Worm (Caenorhabditis elegans): Measurements from ENCODE around the gene B0361.11.

The B0361.11 gene

DNA sequence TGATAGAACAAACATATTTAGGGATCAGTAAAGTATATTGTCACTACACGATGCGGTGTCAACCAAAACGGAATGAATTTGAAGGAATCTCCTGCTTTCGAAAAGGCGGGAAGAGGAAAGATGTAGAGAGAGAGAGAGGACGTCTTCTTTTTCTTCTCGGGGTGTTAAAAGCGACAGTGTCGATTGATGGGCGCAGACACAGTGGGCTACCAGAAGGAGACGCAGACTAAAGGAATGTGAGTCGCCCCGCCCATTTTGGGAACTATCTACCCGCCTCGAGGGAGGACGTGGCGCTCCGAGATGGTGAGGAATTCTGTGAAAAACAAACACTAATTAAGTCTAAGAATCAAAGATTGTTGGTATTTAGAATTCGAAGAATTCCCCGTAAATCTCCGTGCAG lies 22.1 kb downstream of the B0361.11 start, which contains the start of the genes B0361.14 and B0361.9:
B0361.14 (minus strand) TSS at position 66 of the 400 bp plus-strand sequence.
B0361.9 (minus strand) TSS at position 166 of the 400 bp plus-strand sequence.
- TF ChIP-seq ceh-16 (tag; optimal IDR thresholded peaks at IDR 0.05) (peak; percentile 61), peb-1 (tag; optimal IDR thresholded peaks at IDR 0.05) (no peak), nhr-23 (tag; optimal IDR thresholded peaks at IDR 0.05) (no peak), ceh-82 (tag; optimal IDR thresholded peaks at IDR 0.05) (no peak), sma-9 (GFP tag; optimal IDR thresholded peaks at IDR 0.05) (peak; percentile 37), sma-9 (tag; optimal IDR thresholded peaks at IDR 0.05) (no peak), ZK546.5 (tag; optimal IDR thresholded peaks at IDR 0.05) (no peak), nhr-25 (tag; optimal IDR thresholded peaks at IDR 0.05) (peak; percentile 55), blmp-1 (tag; optimal IDR thresholded peaks at IDR 0.05; ENCODE audit: insufficient read depth) (peak; percentile 45), ama-1 (optimal IDR thresholded peaks at IDR 0.05) (peak; percentile 41), fos-1 (tag; optimal IDR thresholded peaks at IDR 0.05) (peak; percentile 14), mdl-1 (tag; optimal IDR thresholded peaks at IDR 0.05) (peak in 1 of 2 experiments; percentile 17)

DNA sequence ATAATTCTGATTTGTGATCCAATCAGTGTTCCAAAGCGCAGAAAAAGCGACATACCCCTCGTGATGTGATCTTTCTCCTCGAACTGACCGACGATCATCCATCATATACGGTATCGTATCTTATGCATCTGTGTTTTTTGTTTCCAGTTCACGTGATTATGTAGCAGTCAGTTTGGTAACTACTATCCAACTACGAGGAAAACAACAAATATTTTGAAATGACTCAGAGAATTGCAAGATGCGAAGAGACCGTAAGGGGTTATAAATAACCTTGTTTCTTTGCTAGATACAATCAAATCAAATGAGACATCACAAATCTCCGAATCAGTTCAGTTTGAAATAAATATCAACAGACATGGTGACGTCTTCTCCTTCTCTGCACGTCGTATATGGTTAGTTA lies 22.8 kb downstream of the B0361.11 start:
- no peak for TF ChIP-seq alr-1 (tag; optimal IDR thresholded peaks at IDR 0.05)
- TF ChIP-seq Y55F3AM.14 (GFP tag; optimal IDR thresholded peaks at IDR 0.05) = no peak
- TF ChIP-seq nhr-11 (tag; optimal IDR thresholded peaks at IDR 0.05) = no peak
- TF ChIP-seq lin-11 (tag; optimal IDR thresholded peaks at IDR 0.05) = no peak
- TF ChIP-seq nhr-23 (tag; optimal IDR thresholded peaks at IDR 0.05) = peak; percentile 24
- peak; percentile 89 for TF ChIP-seq nhr-25 (tag; optimal IDR thresholded peaks at IDR 0.05)
- TF ChIP-seq mbf-1 (tag; optimal IDR thresholded peaks at IDR 0.05) = no peak
- TF ChIP-seq crh-2 (tag; optimal IDR thresholded peaks at IDR 0.05) = peak; percentile 63
- no peak for TF ChIP-seq lin-13 (GFP tag; optimal IDR thresholded peaks at IDR 0.05)
- TF ChIP-seq unc-62 (GFP tag; optimal IDR thresholded peaks at IDR 0.05) = no peak
- TF ChIP-seq ama-1 (optimal IDR thresholded peaks at IDR 0.05) = no peak
- peak; percentile 21 for TF ChIP-seq fos-1 (tag; optimal IDR thresholded peaks at IDR 0.05)
- no peak for TF ChIP-seq sem-4 (tag; optimal IDR thresholded peaks at IDR 0.05)
- TF ChIP-seq lsy-2 (tag; optimal IDR thresholded peaks at IDR 0.05) = peak in 1 of 2 experiments; percentile 71
- TF ChIP-seq blmp-1 (tag; optimal IDR thresholded peaks at IDR 0.05; ENCODE audit: insufficient read depth) = peak; percentile 72
- TF ChIP-seq lin-39 (tag; optimal IDR thresholded peaks at IDR 0.05) = no peak
- no peak for TF ChIP-seq egl-27 (tag; optimal IDR thresholded peaks at IDR 0.05)
- no peak for TF ChIP-seq C34F6.9 (tag; optimal IDR thresholded peaks at IDR 0.05)
- no peak for TF ChIP-seq aly-2 (tag; optimal IDR thresholded peaks at IDR 0.05)
- no peak for TF ChIP-seq ztf-11 (tag; optimal IDR thresholded peaks at IDR 0.05)
- peak; percentile 98 for TF ChIP-seq sma-3 (GFP tag; optimal IDR thresholded peaks at IDR 0.05)
- peak; percentile 58 for TF ChIP-seq nhr-129 (tag; optimal IDR thresholded peaks at IDR 0.05)
- no peak for TF ChIP-seq skn-1 (tag; optimal IDR thresholded peaks at IDR 0.05)
- TF ChIP-seq nhr-21 (tag; optimal IDR thresholded peaks at IDR 0.05) = peak; percentile 84
- no peak for TF ChIP-seq peb-1 (tag; optimal IDR thresholded peaks at IDR 0.05)
- TF ChIP-seq gmeb-1 (tag; optimal IDR thresholded peaks at IDR 0.05) = no peak
- TF ChIP-seq F13H6.1 (tag; optimal IDR thresholded peaks at IDR 0.05) = no peak
- TF ChIP-seq nhr-6 (tag; optimal IDR thresholded peaks at IDR 0.05) = peak; percentile 51
- no peak for TF ChIP-seq nhr-10 (tag; optimal IDR thresholded peaks at IDR 0.05)
- no peak for TF ChIP-seq R02D3.7 (tag; optimal IDR thresholded peaks at IDR 0.05)
- TF ChIP-seq unc-39 (tag; optimal IDR thresholded peaks at IDR 0.05) = no peak
- TF ChIP-seq sma-9 (GFP tag; optimal IDR thresholded peaks at IDR 0.05) = peak; percentile 83
- no peak for TF ChIP-seq sma-9 (tag; optimal IDR thresholded peaks at IDR 0.05)
- TF ChIP-seq mab-5 (tag; optimal IDR thresholded peaks at IDR 0.05) = no peak
- no peak for TF ChIP-seq nhr-77 (tag; optimal IDR thresholded peaks at IDR 0.05)
- peak; percentile 37 for TF ChIP-seq elt-1 (tag; optimal IDR thresholded peaks at IDR 0.05)
- TF ChIP-seq ztf-4 (tag; optimal IDR thresholded peaks at IDR 0.05) = no peak
- TF ChIP-seq ZK546.5 (tag; optimal IDR thresholded peaks at IDR 0.05) = no peak
- TF ChIP-seq mdl-1 (tag; optimal IDR thresholded peaks at IDR 0.05) = peak in 1 of 2 experiments; percentile 32
- TF ChIP-seq dmd-4 (tag; optimal IDR thresholded peaks at IDR 0.05) = no peak
- no peak for TF ChIP-seq zag-1 (tag; optimal IDR thresholded peaks at IDR 0.05)
- TF ChIP-seq snpc-4 (tag; optimal IDR thresholded peaks at IDR 0.05) = no peak
- peak; percentile 67 for TF ChIP-seq ceh-16 (tag; optimal IDR thresholded peaks at IDR 0.05)
- no peak for TF ChIP-seq nhr-12 (tag; optimal IDR thresholded peaks at IDR 0.05)
- no peak for TF ChIP-seq ztf-1 (GFP tag; conservative IDR thresholded peaks at IDR 0.05)
- no peak for TF ChIP-seq ceh-82 (tag; optimal IDR thresholded peaks at IDR 0.05)
- no peak for TF ChIP-seq elt-3 (tag; optimal IDR thresholded peaks at IDR 0.05)
